Worm (Caenorhabditis elegans) whole organism, L4/young adult: ENCODE measurements around the gene srw-66.

Experiments used
- W03F9.2 ChIP-seq: fragments of 150-350 bp; optimal IDR thresholded peaks from 2 replicates; lab custom pipeline; 2014; ENCODE audit warnings: missing biosample characterization, missing genetic modification characterization
- dao-5 ChIP-seq: sonication (generic microtip); optimal IDR thresholded peaks from 2 replicates; lab custom pipeline; 2016; ENCODE audit warnings: missing genotype, missing genetic modification characterization, moderate library complexity, missing compliant biosample characterization

DNA sequence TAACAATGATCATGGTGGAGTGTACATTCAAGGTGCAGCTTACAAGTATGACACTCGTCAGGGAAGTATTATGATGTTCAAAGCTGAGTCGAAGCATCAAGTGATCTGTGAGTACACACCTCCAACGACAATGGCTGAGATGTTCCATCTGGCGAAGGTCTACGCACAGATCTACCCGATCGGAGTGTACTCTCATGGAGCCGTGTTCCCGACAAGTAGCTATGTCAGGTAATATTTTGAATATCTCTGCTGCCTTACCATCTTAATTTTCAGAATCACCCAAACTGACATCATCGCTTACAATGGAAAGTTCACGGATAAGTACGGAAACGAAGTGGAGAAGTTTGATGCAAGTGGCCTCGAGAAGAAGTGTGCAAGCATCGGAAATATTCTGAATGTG is 15.0 kb downstream of the srw-66 start:
- no peak for TF ChIP-seq dao-5 (tag; lab: Kevin White, UChicago)
- TF ChIP-seq W03F9.2 (tag; lab: Kevin White, UChicago) = no peak
